Worm (Caenorhabditis elegans): ENCODE measurements around the gene ncs-4.

ncs-4 gene

DNA sequence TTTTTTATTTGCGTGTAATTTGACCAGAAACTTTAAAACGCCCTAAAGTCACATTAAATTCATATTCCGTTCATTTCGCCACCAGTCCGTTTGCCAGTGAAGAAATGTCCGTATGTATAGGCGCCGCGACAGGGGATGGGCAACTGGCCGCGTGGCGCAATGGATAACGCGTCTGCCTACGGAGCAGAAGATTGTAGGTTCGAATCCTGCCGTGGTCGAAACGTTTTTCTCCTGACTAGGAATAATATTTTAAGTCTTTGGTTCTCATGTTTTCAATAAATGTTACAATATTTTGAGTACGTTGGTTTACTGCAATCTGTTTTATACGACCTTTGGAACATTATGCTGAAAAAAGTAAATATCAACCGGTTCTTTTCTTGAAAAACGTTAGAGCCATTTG is 31.3 kb upstream of the ncs-4 start (continued):
- TF ChIP-seq dmd-9 (GFP tag; IDR thresholded peaks at IDR 0.05) = peak; percentile 84
- TF ChIP-seq tra-1 (GFP tag; IDR thresholded peaks at IDR 0.05) = peak; percentile 84
- peak; percentile 30 for TF ChIP-seq F49E8.2 (tag; optimal IDR thresholded peaks at IDR 0.05; ENCODE audit: borderline replicate concordance)
- TF ChIP-seq lin-38 (GFP tag; IDR thresholded peaks at IDR 0.05) = peak; percentile 77
- TF ChIP-seq nhr-111 (GFP tag; optimal IDR thresholded peaks at IDR 0.05) = peak; percentile 76
- peak; percentile 64 for TF ChIP-seq rbr-2 (tag; optimal IDR thresholded peaks at IDR 0.05)
- peak; percentile 5 for TF ChIP-seq ces-1 (GFP tag; optimal IDR thresholded peaks at IDR 0.05)
- TF ChIP-seq mxl-2 (GFP tag; conservative IDR thresholded peaks at IDR 0.05) = no peak
- TF ChIP-seq nhr-10 (tag; optimal IDR thresholded peaks at IDR 0.05) = no peak
- peak; percentile 47 for TF ChIP-seq unc-130 (GFP tag; optimal IDR thresholded peaks at IDR 0.05)
- peak; percentile 68 for TF ChIP-seq dmd-6 (GFP tag; IDR thresholded peaks at IDR 0.05)

DNA sequence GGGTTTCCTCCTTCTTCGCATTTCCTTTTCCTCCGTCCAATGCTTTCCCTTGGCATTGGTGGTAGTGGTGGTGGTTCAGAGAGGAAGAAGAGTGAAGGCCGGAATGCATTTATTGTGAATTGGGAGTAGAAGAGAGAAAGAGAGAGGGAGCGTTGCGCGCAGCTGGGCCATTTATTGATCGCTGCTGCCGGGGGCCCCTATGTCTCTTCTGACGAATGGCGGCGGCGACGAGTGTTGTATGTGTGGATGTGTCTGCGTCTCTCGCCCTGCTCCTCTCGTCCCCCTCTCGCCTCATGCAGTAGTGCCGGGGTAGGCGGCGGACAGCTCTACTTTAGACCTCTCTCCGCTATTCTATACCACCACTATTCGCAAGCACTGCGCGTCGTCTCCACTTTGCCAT is 29.7 kb upstream of the ncs-4 start, which contains the start of gene unc-115:
Gene unc-115 (plus strand): TSS at position 301 of the 400 bp plus-strand sequence.
- TF ChIP-seq T20F7.1 (GFP tag; optimal IDR thresholded peaks at IDR 0.05) (no peak), tra-1 (GFP tag; IDR thresholded peaks at IDR 0.05) (peak; percentile 28; the same call in 1 of the 2 replicates), F10B5.3 (tag; optimal IDR thresholded peaks at IDR 0.05) (peak; percentile 35), R02D3.7 (tag; optimal IDR thresholded peaks at IDR 0.05) (no peak), ZK546.5 (tag; optimal IDR thresholded peaks at IDR 0.05) (no peak), ceh-44 (GFP tag; IDR thresholded peaks at IDR 0.05) (no peak), daf-12 (tag; optimal IDR thresholded peaks at IDR 0.05) (no peak), F26F4.8 (GFP tag; conservative IDR thresholded peaks at IDR 0.05) (no peak), F44E2.7 (GFP tag; IDR thresholded peaks at IDR 0.05) (no peak), hmg-1.1 (GFP tag; IDR thresholded peaks at IDR 0.05) (peak; percentile 94), pha-4 (GFP tag; IDR thresholded peaks at IDR 0.05) (peak; percentile 78), pha-4 (tag; optimal IDR thresholded peaks at IDR 0.05) (no peak), fos-1 (tag; optimal IDR thresholded peaks at IDR 0.05) (no peak), ceh-20 (GFP tag; IDR thresholded peaks at IDR 0.05) (peak; percentile 76), madf-9 (GFP tag; conservative IDR thresholded peaks at IDR 0.05) (peak; percentile 75), arid-1 (GFP tag; conservative IDR thresholded peaks at IDR 0.05) (peak; percentile 75), hif-1 (tag; optimal IDR thresholded peaks at IDR 0.05) (peak in 1 of 2 experiments; percentile 69), madf-5 (GFP tag; IDR thresholded peaks at IDR 0.05) (0 out of 4 replicates have a peak, but pooled peaks of 1 of the 2 experiments have one; percentile 43), hlh-30 (tag; optimal IDR thresholded peaks at IDR 0.05; ENCODE audit: insufficient read depth) (peak; percentile 72), unc-62 (GFP tag; optimal IDR thresholded peaks at IDR 0.05 in 1 of 2) (peak in 1 of 2 experiments; percentile 96), unc-62 (tag; optimal IDR thresholded peaks at IDR 0.05) (no peak), nhr-11 (tag; optimal IDR thresholded peaks at IDR 0.05) (peak; percentile 43), nhr-10 (tag; optimal IDR thresholded peaks at IDR 0.05) (no peak), tag-97 (GFP tag; IDR thresholded peaks at IDR 0.05) (no peak), nhr-25 (tag; optimal IDR thresholded peaks at IDR 0.05; ENCODE audit: borderline replicate concordance, insufficient read depth) (peak; percentile 44), zip-2 (tag; optimal IDR thresholded peaks at IDR 0.05) (no peak), lim-7 (GFP tag; IDR thresholded peaks at IDR 0.05) (no peak), Y105C5A.15 (GFP tag; IDR thresholded peaks at IDR 0.05) (no peak), dmd-8 (GFP tag; IDR thresholded peaks at IDR 0.05) (peak; percentile 77; the same call in 1 of the 2 replicates), nhr-237 (tag; optimal IDR thresholded peaks at IDR 0.05) (no peak), saeg-2 (GFP tag; IDR thresholded peaks at IDR 0.05) (no peak), jun-1 (tag; optimal IDR thresholded peaks at IDR 0.05) (no peak), D1046.2 (GFP tag; IDR thresholded peaks at IDR 0.05) (no peak), nhr-77 (tag; optimal IDR thresholded peaks at IDR 0.05) (no peak), nhr-41 (GFP tag; IDR thresholded peaks at IDR 0.05) (no peak), hlh-11 (tag; optimal IDR thresholded peaks at IDR 0.05) (peak; percentile 92), aly-2 (tag; optimal IDR thresholded peaks at IDR 0.05) (no peak), egl-43 (GFP tag; IDR thresholded peaks at IDR 0.05) (peak; percentile 93), ceh-62 (tag; optimal IDR thresholded peaks at IDR 0.05) (no peak), unc-39 (tag; optimal IDR thresholded peaks at IDR 0.05) (no peak), egl-27 (tag; optimal IDR thresholded peaks at IDR 0.05) (no peak), ceh-82 (tag; optimal IDR thresholded peaks at IDR 0.05) (no peak), mxl-2 (GFP tag; conservative IDR thresholded peaks at IDR 0.05) (no peak)
